Worm (Caenorhabditis elegans) whole organism, L4 larva: ENCODE results near the gene nifk-1.

Experiments
- D1046.2 ChIP-seq: fragments of 200-800 bp; sonication (Bioruptor generic); IDR thresholded peaks from 2 replicates; pipeline ENCODE4 v1.3.6; 2022; ENCODE audit warnings: missing genetic modification characterization, missing compliant biosample characterization
- F26F4.8 ChIP-seq: fragments of 200-800 bp; sonication (Bioruptor generic); conservative IDR thresholded peaks from 2 replicates; pipeline ENCODE4 v1.3.6; 2022; ENCODE audit warnings: missing genetic modification characterization, missing compliant biosample characterization
- F44E2.7 ChIP-seq: fragments of 200-800 bp; sonication (Bioruptor generic); IDR thresholded peaks from 2 replicates; pipeline ENCODE4 v2.1.2; 2022; ENCODE audit warnings: missing genetic modification characterization, missing compliant biosample characterization
- Y75B8A.6 ChIP-seq: fragments of 200-800 bp; sonication (Bioruptor generic); IDR thresholded peaks from 2 replicates; pipeline ENCODE4 v1.3.6; 2022; ENCODE audit warnings: missing genetic modification reagents, missing genetic modification characterization, missing compliant biosample characterization
- aha-1 ChIP-seq: fragments of 150-350 bp; peaks from one replicate; lab custom pipeline; 2014; ENCODE audit warnings: missing biosample characterization, missing genetic modification characterization
- ceh-44 ChIP-seq: fragments of 200-800 bp; sonication (Bioruptor generic); IDR thresholded peaks from 2 replicates; pipeline ENCODE4 v1.3.6; 2022; ENCODE audit warnings: missing genetic modification reagents, missing genetic modification characterization, missing compliant biosample characterization
- ceh-82 ChIP-seq: sonication (generic microtip); optimal IDR thresholded peaks from 2 replicates; lab custom pipeline; 2017; ENCODE audit warnings: missing biosample characterization, missing genetic modification characterization
- daf-16 ChIP-seq, 3 experiments: sonication (generic microtip); optimal IDR thresholded peaks; 2 replicates each; lab custom pipeline; 2016 to 2017; ENCODE audit warnings: missing genetic modification characterization in 3 of 3, missing genetic modification reagents in 3 of 3, mild to moderate bottlenecking in 2 of 3, missing compliant biosample characterization in 2 of 3, missing biosample characterization in 1 of 3, moderate library complexity in 1 of 3
- dpl-1 ChIP-seq: fragments of 150-350 bp; optimal IDR thresholded peaks from 2 replicates; lab custom pipeline; 2014; ENCODE audit warnings: missing biosample characterization, missing genetic modification reagents, missing genetic modification characterization
- duxl-1 ChIP-seq: sonication (generic microtip); optimal IDR thresholded peaks from 2 replicates; lab custom pipeline; 2016; ENCODE audit warnings: mild to moderate bottlenecking, missing genetic modification characterization, moderate library complexity, missing compliant biosample characterization; ENCODE audit not compliant: poor library complexity
- hif-1 ChIP-seq, 2 experiments: sonication (generic microtip); optimal IDR thresholded peaks; 2 replicates each; lab custom pipeline; 2016 to 2017; ENCODE audit warnings: missing compliant biosample characterization in 2 of 2, missing genetic modification characterization in 2 of 2, missing genetic modification reagents in 2 of 2, missing genotype in 2 of 2, mild to moderate bottlenecking in 1 of 2
- hlh-30 ChIP-seq: sonication (generic microtip); optimal IDR thresholded peaks from 2 replicates; lab custom pipeline; 2017; ENCODE audit warnings: antibody characterized with exemption, mild to moderate bottlenecking, missing genetic modification characterization, missing compliant biosample characterization; ENCODE audit not compliant: insufficient read depth
- hmg-1.1 ChIP-seq: fragments of 200-800 bp; sonication (Bioruptor generic); IDR thresholded peaks from 2 replicates; pipeline ENCODE4 v1.3.6; 2022; ENCODE audit warnings: missing genetic modification reagents, missing genetic modification characterization, missing compliant biosample characterization
- lin-29 ChIP-seq: fragments of 200-800 bp; sonication (Bioruptor generic); IDR thresholded peaks from 2 replicates; pipeline ENCODE4 v1.3.6; 2022; ENCODE audit warnings: missing genetic modification reagents, missing genetic modification characterization, missing compliant biosample characterization
- lin-38 ChIP-seq: fragments of 200-800 bp; sonication (Bioruptor generic); IDR thresholded peaks from 2 replicates; pipeline ENCODE4 v1.3.6; 2022; ENCODE audit warnings: missing genetic modification reagents, missing genetic modification characterization, missing compliant biosample characterization
- lsy-2 ChIP-seq, 2 experiments: fragments of 150-350 bp in 1 of 2; sonication (generic microtip) in 1 of 2; optimal IDR thresholded peaks; 2 replicates each; lab custom pipeline; 2014 to 2017; ENCODE audit warnings: missing biosample characterization in 2 of 2, missing genetic modification characterization in 2 of 2
- mdt-29 ChIP-seq: fragments of 200-800 bp; sonication (Bioruptor generic); IDR thresholded peaks from 2 replicates; pipeline ENCODE4 v1.3.6; 2022; ENCODE audit warnings: missing genetic modification reagents, missing genetic modification characterization, missing compliant biosample characterization
- mes-2 ChIP-seq: sonication (generic microtip); optimal IDR thresholded peaks from 2 replicates; lab custom pipeline; 2016; ENCODE audit warnings: missing genotype, mild to moderate bottlenecking, missing genetic modification characterization, missing compliant biosample characterization; ENCODE audit not compliant: poor library complexity, severe bottlenecking
- nhr-28 ChIP-seq: fragments of 150-350 bp; optimal IDR thresholded peaks from 2 replicates; lab custom pipeline; 2014; ENCODE audit warnings: missing biosample characterization, missing genetic modification characterization
- nhr-41 ChIP-seq: fragments of 200-800 bp; sonication (Bioruptor generic); IDR thresholded peaks from 2 replicates; pipeline ENCODE4 v1.3.6; 2022; ENCODE audit warnings: missing genetic modification reagents, missing genetic modification characterization, missing compliant biosample characterization
- nhr-76 ChIP-seq: fragments of 150-350 bp; optimal IDR thresholded peaks from 2 replicates; lab custom pipeline; 2014; ENCODE audit warnings: missing biosample characterization, missing genetic modification characterization
- php-3 ChIP-seq: fragments of 200-800 bp; sonication (Bioruptor generic); IDR thresholded peaks from 2 replicates; pipeline ENCODE4 v1.3.6; 2022; ENCODE audit warnings: missing genetic modification reagents, missing genetic modification characterization, missing compliant biosample characterization
- pqm-1 ChIP-seq: sonication (generic microtip); optimal IDR thresholded peaks from 2 replicates; lab custom pipeline; 2017; ENCODE audit warnings: missing biosample characterization, missing genetic modification characterization
- rbr-2 ChIP-seq: sonication (generic microtip); optimal IDR thresholded peaks from 2 replicates; lab custom pipeline; 2016; ENCODE audit warnings: missing genotype, missing genetic modification characterization, missing compliant biosample characterization
- spr-1 ChIP-seq: sonication (generic microtip); optimal IDR thresholded peaks from 2 replicates; lab custom pipeline; 2016; ENCODE audit warnings: mild to moderate bottlenecking, missing genetic modification characterization, missing compliant biosample characterization
- tag-97 ChIP-seq: fragments of 200-800 bp; sonication (Bioruptor generic); IDR thresholded peaks from 2 replicates; pipeline ENCODE4 v1.3.6; 2022; ENCODE audit warnings: missing genetic modification characterization, missing compliant biosample characterization
- unc-62 ChIP-seq, 3 experiments: fragments of 150-350 bp in 1 of 3; sonication (generic microtip); optimal IDR thresholded peaks in 2 of 3; peaks in 1 of 3; 1 replicate in 1 of 3; 2 replicates in 2 of 3; lab custom pipeline; 2014 to 2017; ENCODE audit warnings: missing biosample characterization in 3 of 3, missing genetic modification characterization in 3 of 3, missing genetic modification reagents in 3 of 3, missing genotype in 1 of 3
- zag-1 ChIP-seq: fragments of 150-350 bp; optimal IDR thresholded peaks from 2 replicates; lab custom pipeline; 2014; ENCODE audit warnings: missing biosample characterization, missing genetic modification characterization
- zfp-3 ChIP-seq: fragments of 200-800 bp; sonication (Bioruptor generic); conservative IDR thresholded peaks from 2 replicates; pipeline ENCODE4 v1.3.6; 2022; ENCODE audit warnings: missing genetic modification reagents, missing genetic modification characterization, missing compliant biosample characterization

nifk-1 gene

DNA sequence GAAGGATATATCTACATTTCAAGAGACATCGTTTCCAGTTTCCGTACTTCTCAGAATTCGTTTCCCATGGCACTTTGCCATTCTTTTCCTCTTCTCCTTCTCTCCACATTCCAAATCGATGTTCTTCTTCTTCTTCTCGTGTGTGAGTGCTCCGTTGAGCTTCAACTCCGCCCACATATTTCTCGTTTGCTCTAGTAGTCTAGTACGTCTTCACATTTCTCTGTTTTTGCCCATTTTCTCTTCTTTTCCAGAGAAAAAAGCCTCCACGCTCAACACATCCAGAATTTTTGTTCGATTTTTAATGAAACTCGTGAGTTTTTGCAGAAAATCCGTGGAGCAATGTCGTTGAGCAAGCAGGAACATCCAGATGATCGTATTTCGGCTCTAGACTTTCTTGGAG is 15.8 kb upstream of the nifk-1 start, which contains the start of gene T04A8.18:
Gene T04A8.18, plus strand, starts transcription at position 301 of the 400 bp plus-strand sequence.
- TF ChIP-seq duxl-1 (tag; lab: Kevin White, UChicago) (no peak), mdt-29 (GFP tag; lab: Robert Waterston, UW) (no peak), F44E2.7 (GFP tag; lab: Robert Waterston, UW) (no peak)

DNA sequence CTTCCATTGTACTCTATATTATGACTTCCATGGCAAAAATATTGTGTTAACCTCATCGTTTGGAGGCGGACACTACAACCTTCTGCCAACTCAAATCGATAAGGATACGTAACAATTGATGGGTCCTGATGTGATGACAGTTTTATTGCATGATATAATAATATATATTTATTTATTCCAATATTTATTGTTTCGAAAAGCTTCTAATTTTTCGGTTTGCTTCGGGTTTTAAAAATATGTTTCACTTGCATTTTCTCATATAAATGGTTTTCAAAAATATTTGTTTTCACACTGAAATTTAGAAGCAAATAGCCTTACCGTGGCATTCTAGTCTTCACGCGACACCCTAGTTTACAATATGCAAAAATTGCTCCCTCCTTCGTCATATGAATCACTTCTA is 13.6 kb upstream of the nifk-1 start, which contains the start of gene T04A8.13:
Gene T04A8.13, plus strand, starts transcription at position 301 of the 400 bp plus-strand sequence.
- TF ChIP-seq mes-2 (tag; lab: Kevin White, UChicago) (no peak), F26F4.8 (GFP tag; lab: Robert Waterston, UW) (no peak), D1046.2 (GFP tag; lab: Robert Waterston, UW) (no peak), hmg-1.1 (GFP tag; lab: Robert Waterston, UW) (no peak), nhr-76 (tag; lab: Kevin White, UChicago) (no peak), hlh-30 (tag; lab: Kevin White, UChicago) (no peak)

DNA sequence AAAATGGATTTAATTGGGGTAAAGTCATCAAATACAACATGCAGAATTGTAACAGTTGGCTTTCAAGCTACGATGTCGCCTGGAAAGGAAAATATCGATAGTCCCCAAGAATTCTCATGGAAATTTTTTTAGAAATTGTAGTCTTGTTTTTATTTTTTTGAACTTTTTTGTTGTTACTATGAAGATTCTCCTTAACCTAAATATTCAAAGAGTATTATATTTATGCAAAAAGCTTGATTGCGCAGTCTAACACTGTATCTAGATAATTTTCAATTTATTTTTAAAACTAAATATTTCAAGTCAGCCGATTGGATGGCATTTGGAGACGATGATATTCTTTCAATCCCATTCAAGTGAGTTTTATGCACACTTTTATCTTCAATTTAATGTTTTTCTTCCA is 12.1 kb upstream of the nifk-1 start, which contains the start of gene pgap-2:
Gene pgap-2, plus strand, starts transcription at position 301 of the 400 bp plus-strand sequence.
- TF ChIP-seq nhr-41 = no peak
- no peak for TF ChIP-seq ceh-44
- TF ChIP-seq unc-62 (GFP tag; optimal IDR thresholded peaks at IDR 0.05 in 1 of 2; lab: Kevin White, UChicago) = peak in 1 of 2 experiments; percentile 5
- TF ChIP-seq unc-62 (tag; optimal IDR thresholded peaks at IDR 0.05; lab: Kevin White, UChicago) = no peak
- TF ChIP-seq pqm-1 (tag; lab: Kevin White, UChicago) = no peak
- TF ChIP-seq Y75B8A.6 = no peak
- TF ChIP-seq duxl-1 (tag; lab: Kevin White, UChicago) = no peak
- no peak for TF ChIP-seq zag-1 (tag; lab: Kevin White, UChicago)
- TF ChIP-seq, all 104 proteins: peak for 1

DNA sequence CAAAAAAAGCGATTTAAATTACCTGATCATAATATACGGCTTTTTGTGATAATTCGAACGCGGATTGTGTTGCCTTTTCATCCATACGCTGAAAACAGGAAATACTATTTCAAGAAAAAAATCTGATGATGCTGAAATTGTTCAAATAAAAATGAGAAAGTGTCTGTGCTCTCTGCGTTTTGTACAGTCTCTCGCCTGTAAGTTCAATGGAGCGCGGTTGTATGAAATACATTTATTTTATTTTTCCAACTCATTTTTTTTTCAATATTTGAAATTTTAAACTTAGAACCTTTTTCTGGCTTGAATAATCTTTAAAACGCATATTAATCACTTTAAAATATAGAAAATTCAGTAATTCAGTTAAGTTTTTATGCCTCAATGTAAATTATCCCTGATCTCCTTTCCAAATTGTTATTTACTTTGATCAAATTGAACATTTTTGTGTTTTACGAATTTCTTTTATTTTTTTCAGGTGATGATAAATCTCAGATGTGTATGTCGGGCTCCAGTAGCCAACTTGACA is 10.9 kb upstream of the nifk-1 start, which contains the start of the genes clp-2 and mrpl-16:
Gene clp-2, minus strand, starts transcription at position 94 of the 523 bp plus-strand sequence.
Gene mrpl-16, plus strand, starts transcription at position 473 of the 523 bp plus-strand sequence.
- no peak for TF ChIP-seq spr-1 (tag; lab: Kevin White, UChicago)
- no peak for TF ChIP-seq ceh-82
- TF ChIP-seq aha-1 = peak; percentile 33
- no peak for TF ChIP-seq tag-97 (GFP tag; lab: Robert Waterston, UW)
- TF ChIP-seq rbr-2 (tag; lab: Kevin White, UChicago) = no peak
- peak; percentile 82 for TF ChIP-seq lin-38 (GFP tag; lab: Robert Waterston, UW)
- no peak for TF ChIP-seq lin-29
- TF ChIP-seq lsy-2 (tag; optimal IDR thresholded peaks at IDR 0.05; lab: Kevin White, UChicago) = peak in 1 of 2 experiments; percentile 55
- TF ChIP-seq mes-2 (tag; lab: Kevin White, UChicago) = peak; percentile 72
- peak; percentile 2 for TF ChIP-seq nhr-28 (tag; lab: Kevin White, UChicago)
- TF ChIP-seq dpl-1 (GFP tag; lab: Kevin White, UChicago) = peak; percentile 22

DNA sequence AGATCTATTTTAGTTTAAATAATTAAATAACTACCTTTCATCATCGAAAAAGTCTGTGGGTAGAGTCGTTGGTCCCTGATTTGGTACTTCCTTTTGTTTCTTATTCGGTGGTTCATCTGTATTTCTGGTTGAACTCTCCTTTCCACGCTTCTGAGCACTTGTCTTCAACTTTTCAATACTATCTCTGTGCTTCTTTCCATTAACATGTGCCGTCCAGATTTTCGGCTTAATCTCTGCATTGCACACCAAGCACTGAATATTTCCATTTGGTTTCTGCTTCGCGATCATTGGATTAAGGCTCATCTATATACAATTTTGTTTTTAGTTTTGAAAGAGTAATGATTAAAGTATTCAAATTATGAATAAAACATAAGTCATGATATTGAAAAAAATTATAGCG is 6.8 kb upstream of the nifk-1 start, which contains the start of gene sel-13:
Gene sel-13, minus strand, starts transcription at position 303 of the 400 bp plus-strand sequence.
- TF ChIP-seq aha-1 (peak; percentile 93), php-3 (no peak)

DNA sequence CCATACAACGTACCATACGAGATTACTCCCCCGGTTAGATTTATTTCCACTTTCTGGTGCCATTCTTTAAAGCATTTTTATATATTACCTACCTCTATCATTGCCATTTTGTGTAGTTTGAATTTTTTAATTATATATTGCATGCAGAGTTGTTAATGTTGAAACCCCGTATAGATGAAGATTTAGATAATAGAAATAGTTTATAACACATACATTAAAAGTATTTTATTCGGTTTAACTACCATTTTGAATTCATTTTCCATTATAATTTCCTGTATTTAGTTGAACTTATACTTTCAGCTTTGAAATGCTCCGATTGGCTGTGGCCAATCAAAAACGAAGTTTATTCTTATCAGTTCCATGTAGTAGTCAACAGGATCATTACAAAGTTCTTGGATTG is 4.7 kb upstream of the nifk-1 start, which contains the start of gene dnj-18:
Gene dnj-18, plus strand, starts transcription at position 301 of the 400 bp plus-strand sequence.
- no peak for TF ChIP-seq daf-16 (GFP tag; optimal IDR thresholded peaks at IDR 0.05; lab: Kevin White, UChicago)
- TF ChIP-seq daf-16 (tag; optimal IDR thresholded peaks at IDR 0.05; lab: Kevin White, UChicago) = peak; percentile 11
- TF ChIP-seq ceh-82 = no peak
- TF ChIP-seq zfp-3 (GFP tag; lab: Robert Waterston, UW) = no peak
- no peak for TF ChIP-seq hif-1 (tag; optimal IDR thresholded peaks at IDR 0.05; lab: Kevin White, UChicago)
